Worm (Caenorhabditis elegans): ENCODE measurements around the gene srw-3.
A peak's percentile ranks its signal among the peaks of the same experiment; 100 is the strongest.

srw-3 gene

ce11 chrV:7681388-7681787, 24.0 kb upstream of the srw-3 start, which contains the start of gene cyp-33A1:
TSS of gene cyp-33A1 (minus strand) at chrV:7681459.
- TF ChIP-seq lin-32 (GFP tag; optimal IDR thresholded peaks at IDR 0.05) = no peak
- TF ChIP-seq unc-62 (GFP tag; optimal IDR thresholded peaks at IDR 0.05) = no peak
- no peak for TF ChIP-seq nhr-237 (tag; optimal IDR thresholded peaks at IDR 0.05)
- TF ChIP-seq mep-1 (tag; optimal IDR thresholded peaks at IDR 0.05) = no peak
- no peak for TF ChIP-seq ceh-83 (GFP tag; optimal IDR thresholded peaks at IDR 0.05)
- TF ChIP-seq ceh-39 (tag; optimal IDR thresholded peaks at IDR 0.05) = no peak
- TF ChIP-seq tbx-8 (GFP tag; optimal IDR thresholded peaks at IDR 0.05) = no peak

- TF ChIP-seq sptf-1 (tag; optimal IDR thresholded peaks at IDR 0.05) (no peak), lin-13 (tag; optimal IDR thresholded peaks at IDR 0.05) (no peak), bed-3 (GFP tag; optimal IDR thresholded peaks at IDR 0.05) (no peak), lin-32 (GFP tag; optimal IDR thresholded peaks at IDR 0.05) (no peak), ztf-11 (tag; optimal IDR thresholded peaks at IDR 0.05) (no peak), mep-1 (tag; optimal IDR thresholded peaks at IDR 0.05) (no peak)
Measured at ce11 chrV:7683907-7684655, 21.3 kb upstream of the srw-3 start, which contains the start of gene sre-11. TSS of gene sre-11 (minus strand) at chrV:7683957.

DNA sequence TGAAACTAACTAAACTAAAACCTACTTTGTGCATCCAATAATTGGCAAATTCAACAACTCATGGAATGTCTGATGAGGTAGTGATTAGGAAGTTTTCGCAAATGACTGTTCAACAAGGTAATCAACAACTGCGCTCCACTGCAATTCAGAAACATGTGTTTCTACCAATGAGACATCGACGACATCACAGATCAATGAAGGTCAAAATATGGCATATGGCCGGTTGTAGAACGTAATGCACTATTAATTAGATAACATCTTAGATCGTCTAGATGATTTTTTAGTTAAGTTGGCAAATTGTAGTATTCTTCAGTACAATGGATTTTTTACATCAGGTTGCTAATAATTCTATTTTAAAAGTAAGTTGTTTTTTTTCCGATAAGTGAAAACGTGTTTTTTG, 19.2 kb upstream of the srw-3 start, which contains the start of the genes nhr-94 and nhr-152:
nhr-94 (minus strand) TSS at position 147 of the 400 bp plus-strand sequence.
nhr-152 (plus strand) TSS at position 162 of the 400 bp plus-strand sequence.
- TF ChIP-seq mep-1 (tag; optimal IDR thresholded peaks at IDR 0.05) (no peak), ztf-11 (tag; optimal IDR thresholded peaks at IDR 0.05) (no peak), drap-1 (GFP tag; optimal IDR thresholded peaks at IDR 0.05) (no peak), nhr-2 (tag; optimal IDR thresholded peaks at IDR 0.05) (peak; percentile 81), hlh-1 (tag; optimal IDR thresholded peaks at IDR 0.05) (no peak), mls-2 (tag; optimal IDR thresholded peaks at IDR 0.05) (no peak), lin-32 (GFP tag; optimal IDR thresholded peaks at IDR 0.05) (no peak), sem-2 (GFP tag; optimal IDR thresholded peaks at IDR 0.05) (no peak), nhr-12 (tag; optimal IDR thresholded peaks at IDR 0.05) (no peak), ceh-83 (GFP tag; optimal IDR thresholded peaks at IDR 0.05) (no peak), elt-1 (tag; optimal IDR thresholded peaks at IDR 0.05; ENCODE audit: borderline replicate concordance, insufficient read depth) (peak; percentile 49), tbx-8 (GFP tag; optimal IDR thresholded peaks at IDR 0.05) (no peak), ceh-39 (tag; optimal IDR thresholded peaks at IDR 0.05) (no peak), nhr-237 (tag; optimal IDR thresholded peaks at IDR 0.05) (no peak), elt-3 (tag; optimal IDR thresholded peaks at IDR 0.05) (no peak)

ce11 chrV:7689888-7690287, 15.5 kb upstream of the srw-3 start, which contains the start of gene C12D5.9:
TSS of gene C12D5.9 (minus strand) at chrV:7689988.
- TF ChIP-seq unc-120 (tag; optimal IDR thresholded peaks at IDR 0.05; ENCODE audit: poor library complexity, severe bottlenecking) (no peak), cnd-1 (tag; optimal IDR thresholded peaks at IDR 0.05) (no peak)

ce11 chrV:7690637-7691036, 14.8 kb upstream of the srw-3 start:
- no peak for TF ChIP-seq snpc-4 (tag; optimal IDR thresholded peaks at IDR 0.05)
- TF ChIP-seq elt-3 (tag; optimal IDR thresholded peaks at IDR 0.05) = no peak
- TF ChIP-seq nhr-237 (tag; optimal IDR thresholded peaks at IDR 0.05) = no peak
- no peak for TF ChIP-seq bed-3 (GFP tag; optimal IDR thresholded peaks at IDR 0.05)
- no peak for TF ChIP-seq sptf-1 (tag; optimal IDR thresholded peaks at IDR 0.05)
- TF ChIP-seq mep-1 (tag; optimal IDR thresholded peaks at IDR 0.05) = no peak
- no peak for TF ChIP-seq ceh-39 (tag; optimal IDR thresholded peaks at IDR 0.05)
- no peak for TF ChIP-seq mls-2 (tag; optimal IDR thresholded peaks at IDR 0.05)
- no peak for TF ChIP-seq pha-4 (tag; optimal IDR thresholded peaks at IDR 0.05)
- TF ChIP-seq tbx-8 (GFP tag; optimal IDR thresholded peaks at IDR 0.05) = no peak

ce11 chrV:7693394-7693793, 12.0 kb upstream of the srw-3 start, which contains the start of gene C12D5.10:
TSS of gene C12D5.10 (minus strand) at chrV:7693494.
- TF ChIP-seq ztf-11 (tag; optimal IDR thresholded peaks at IDR 0.05) = no peak
- no peak for TF ChIP-seq flh-1 (GFP tag; optimal IDR thresholded peaks at IDR 0.05)
- TF ChIP-seq nhr-12 (tag; optimal IDR thresholded peaks at IDR 0.05) = no peak
- TF ChIP-seq unc-62 (GFP tag; optimal IDR thresholded peaks at IDR 0.05) = no peak
- TF ChIP-seq sem-2 (GFP tag; optimal IDR thresholded peaks at IDR 0.05) = no peak
- TF ChIP-seq ceh-43 (GFP tag; optimal IDR thresholded peaks at IDR 0.05) = no peak
- TF ChIP-seq bed-3 (GFP tag; optimal IDR thresholded peaks at IDR 0.05) = no peak
- TF ChIP-seq cnd-1 (tag; optimal IDR thresholded peaks at IDR 0.05) = no peak
- TF ChIP-seq ces-1 (GFP tag; optimal IDR thresholded peaks at IDR 0.05) = no peak
- TF ChIP-seq nhr-237 (tag; optimal IDR thresholded peaks at IDR 0.05) = no peak
- no peak for TF ChIP-seq elt-3 (tag; optimal IDR thresholded peaks at IDR 0.05)
- no peak for TF ChIP-seq zip-8 (tag; optimal IDR thresholded peaks at IDR 0.05)
- no peak for TF ChIP-seq tbx-8 (GFP tag; optimal IDR thresholded peaks at IDR 0.05)
- no peak for TF ChIP-seq unc-120 (tag; optimal IDR thresholded peaks at IDR 0.05; ENCODE audit: poor library complexity, severe bottlenecking)
- TF ChIP-seq nhr-76 (tag; optimal IDR thresholded peaks at IDR 0.05) = no peak
- TF ChIP-seq mls-2 (tag; optimal IDR thresholded peaks at IDR 0.05) = no peak
- TF ChIP-seq nhr-28 (tag; optimal IDR thresholded peaks at IDR 0.05) = no peak
- no peak for TF ChIP-seq elt-1 (tag; optimal IDR thresholded peaks at IDR 0.05; ENCODE audit: borderline replicate concordance, insufficient read depth)
